ENCODE assay signal across 1 fruit fly cellular context in genomic region chr2L:5298978-5299627, dm6.
TF ChIP-seq lines count a peak whose summit lies in the region.

No protein-coding gene starts in this region.

TF ChIP-seq in whole organism, embryonic, 481 proteins besides CTCF, POLR2A, EP300 and RAD21 (continued from another document):
- peak; percentile 85 for TF ChIP-seq salm (tag; optimal IDR thresholded peaks at IDR 0.05; lab: Kevin White, UChicago)
- no peak for TF ChIP-seq Hr39 (optimal IDR thresholded peaks at IDR 0.05; lab: Kevin White, UChicago)
- TF ChIP-seq row (GFP tag; IDR thresholded peaks at IDR 0.05; lab: Robert Waterston, UW) = peak; percentile 96
- peak; percentile 67 for TF ChIP-seq Camta (GFP tag; optimal IDR thresholded peaks at IDR 0.05; lab: Kevin White, UChicago)
- no peak for TF ChIP-seq CG15479 (GFP tag; optimal IDR thresholded peaks at IDR 0.05; lab: Kevin White, UChicago)
- no peak for TF ChIP-seq ftz-f1 (GFP tag; optimal IDR thresholded peaks at IDR 0.05; lab: Kevin White, UChicago)
- peak; percentile 40; the same call in 1 of the 2 replicates for TF ChIP-seq Taf1 (GFP tag; IDR thresholded peaks at IDR 0.05; lab: Robert Waterston, UW)
- no peak for TF ChIP-seq Sin3A (optimal IDR thresholded peaks at IDR 0.05; lab: Kevin White, UChicago)
- peak; percentile 67 for TF ChIP-seq CG12942 (GFP tag; optimal IDR thresholded peaks at IDR 0.05; lab: Kevin White, UChicago)
- TF ChIP-seq emc (GFP tag; optimal IDR thresholded peaks at IDR 0.05; lab: Kevin White, UChicago) = no peak
- TF ChIP-seq kni (GFP tag; optimal IDR thresholded peaks at IDR 0.05; lab: Kevin White, UChicago) = peak; percentile 19
- TF ChIP-seq CG1529 (GFP tag; optimal IDR thresholded peaks at IDR 0.05; lab: Kevin White, UChicago) = peak; percentile 92
- TF ChIP-seq CG8089 (GFP tag; optimal IDR thresholded peaks at IDR 0.05; lab: Kevin White, UChicago) = peak; percentile 57
- peak; percentile 73 for TF ChIP-seq kay (GFP tag; optimal IDR thresholded peaks at IDR 0.05; lab: Kevin White, UChicago)
- TF ChIP-seq CG2712 (tag; optimal IDR thresholded peaks at IDR 0.05; lab: Kevin White, UChicago) = peak; percentile 88
- TF ChIP-seq cad (GFP tag; optimal IDR thresholded peaks at IDR 0.05; lab: Kevin White, UChicago) = no peak
- TF ChIP-seq jumu (GFP tag; optimal IDR thresholded peaks at IDR 0.05; lab: Kevin White, UChicago) = peak; percentile 43
- TF ChIP-seq CG9817 (tag; optimal IDR thresholded peaks at IDR 0.05; lab: Kevin White, UChicago) = peak; percentile 68
- peak; percentile 77 for TF ChIP-seq CG10267 (tag; optimal IDR thresholded peaks at IDR 0.05; lab: Kevin White, UChicago)
- peak; percentile 7 for TF ChIP-seq CG5245 (GFP tag; optimal IDR thresholded peaks at IDR 0.05; lab: Kevin White, UChicago)
- peak; percentile 93 for TF ChIP-seq ci (GFP tag; IDR thresholded peaks at IDR 0.05; lab: Robert Waterston, UW)
- peak; percentile 40 for TF ChIP-seq Bteb2 (GFP tag; optimal IDR thresholded peaks at IDR 0.05; lab: Kevin White, UChicago)
- peak; percentile 70 for TF ChIP-seq gcm2 (GFP tag; optimal IDR thresholded peaks at IDR 0.05; lab: Kevin White, UChicago)
- TF ChIP-seq Fer3 (tag; optimal IDR thresholded peaks at IDR 0.05; lab: Kevin White, UChicago) = peak; percentile 75
- TF ChIP-seq disco-r (GFP tag; optimal IDR thresholded peaks at IDR 0.05; lab: Kevin White, UChicago) = peak; percentile 20
- TF ChIP-seq CG18262 (tag; optimal IDR thresholded peaks at IDR 0.05; lab: Kevin White, UChicago) = peak; percentile 90
- TF ChIP-seq Mes4 (GFP tag; optimal IDR thresholded peaks at IDR 0.05; lab: Kevin White, UChicago) = peak; percentile 33
- TF ChIP-seq ham (GFP tag; IDR thresholded peaks at IDR 0.05; lab: Robert Waterston, UW) = no peak
- peak; percentile 60 for TF ChIP-seq scrt (GFP tag; optimal IDR thresholded peaks at IDR 0.05; lab: Kevin White, UChicago)
- peak; percentile 32 for TF ChIP-seq CG2116 (GFP tag; optimal IDR thresholded peaks at IDR 0.05; lab: Kevin White, UChicago)
- TF ChIP-seq nmo (GFP tag; optimal IDR thresholded peaks at IDR 0.05; lab: Kevin White, UChicago) = peak; percentile 91
- no peak for TF ChIP-seq repo (GFP tag; optimal IDR thresholded peaks at IDR 0.05; lab: Kevin White, UChicago)
- peak; percentile 84 for TF ChIP-seq CG7556 (GFP tag; optimal IDR thresholded peaks at IDR 0.05; lab: Kevin White, UChicago)
- no peak for TF ChIP-seq nom (GFP tag; optimal IDR thresholded peaks at IDR 0.05; lab: Kevin White, UChicago)
- TF ChIP-seq gcm (GFP tag; optimal IDR thresholded peaks at IDR 0.05; lab: Kevin White, UChicago) = peak; percentile 93
- peak; percentile 89 for TF ChIP-seq sqz (GFP tag; optimal IDR thresholded peaks at IDR 0.05; lab: Kevin White, UChicago)
TF ChIP-seq in whole organism, embryonic: peak in this region for 333.
